Worm (Caenorhabditis elegans) whole organism, L1 larva: Measurements from ENCODE around the gene heri-1.

ENCODE experiments used
- C04F5.9 ChIP-seq: sonication (generic microtip); optimal IDR thresholded peaks from 2 replicates; lab custom pipeline; 2016; ENCODE audit warnings: missing genetic modification characterization, missing compliant biosample characterization
- aly-2 ChIP-seq: fragments of 150-350 bp; optimal IDR thresholded peaks from 2 replicates; lab custom pipeline; 2014; ENCODE audit warnings: missing biosample characterization, missing genetic modification characterization
- ama-1 ChIP-seq: fragments of 150-350 bp; optimal IDR thresholded peaks from 2 replicates; lab custom pipeline; 2014
- ceh-8 ChIP-seq: fragments of 200-800 bp; sonication (Bioruptor generic); optimal IDR thresholded peaks from 2 replicates; lab custom pipeline; 2018; ENCODE audit warnings: mild to moderate bottlenecking, missing genetic modification characterization, moderate library complexity, missing compliant biosample characterization
- ceh-82 ChIP-seq, 3 experiments: fragments of 150-350 bp in 1 of 3; sonication (generic microtip) in 2 of 3; optimal IDR thresholded peaks; 2 replicates each; lab custom pipeline; 2014 to 2017; ENCODE audit warnings: missing biosample characterization in 3 of 3, missing genetic modification characterization in 3 of 3
- ces-1 ChIP-seq: fragments of 150-350 bp; optimal IDR thresholded peaks from 2 replicates; lab custom pipeline; 2014; ENCODE audit warnings: missing biosample characterization, missing genetic modification reagents, missing genetic modification characterization
- efl-1 ChIP-seq, 4 experiments: fragments of 150-350 bp; optimal IDR thresholded peaks in 3 of 4; peaks in 1 of 4; 1 replicate in 1 of 4; 2 replicates in 3 of 4; lab custom pipeline; 2014; ENCODE audit warnings: missing biosample characterization in 2 of 4, missing genetic modification characterization in 2 of 4, missing genetic modification reagents in 2 of 4
- egl-13 ChIP-seq: sonication (generic microtip); optimal IDR thresholded peaks from 2 replicates; lab custom pipeline; 2016; ENCODE audit warnings: missing genotype, missing genetic modification reagents, missing genetic modification characterization, missing compliant biosample characterization
- elt-3 ChIP-seq, 6 experiments: fragments of 150-350 bp in 1 of 6; sonication (generic microtip); optimal IDR thresholded peaks; 2 replicates each; lab custom pipeline; 2017 to 2018; ENCODE audit warnings: missing biosample characterization in 6 of 6, missing genetic modification characterization in 6 of 6, inconsistent platforms in 1 of 6
- ets-5 ChIP-seq: fragments of 200-800 bp; sonication (Bioruptor generic); IDR thresholded peaks from 2 replicates; pipeline ENCODE4 v1.3.6; 2022; ENCODE audit warnings: missing genetic modification characterization, missing compliant biosample characterization
- fkh-10 ChIP-seq: sonication (generic microtip); optimal IDR thresholded peaks from 2 replicates; lab custom pipeline; 2017; ENCODE audit warnings: missing biosample characterization, missing genetic modification reagents, missing genetic modification characterization
- fos-1 ChIP-seq: fragments of 150-350 bp; optimal IDR thresholded peaks from 2 replicates; lab custom pipeline; 2014; ENCODE audit warnings: missing biosample characterization, missing genetic modification characterization
- grh-1 ChIP-seq: fragments of 200-800 bp; sonication (Bioruptor generic); IDR thresholded peaks from 2 replicates; pipeline ENCODE4 v1.3.6; 2022; ENCODE audit warnings: missing genetic modification reagents, missing genetic modification characterization, missing compliant biosample characterization
- irx-1 ChIP-seq: sonication (generic microtip); optimal IDR thresholded peaks from 2 replicates; lab custom pipeline; 2016; ENCODE audit warnings: missing genetic modification characterization, missing compliant biosample characterization
- jun-1 ChIP-seq: fragments of 150-350 bp; optimal IDR thresholded peaks from 2 replicates; lab custom pipeline; 2014; ENCODE audit warnings: missing biosample characterization, missing genetic modification reagents, missing genetic modification characterization
- lin-14 ChIP-seq: fragments of 200-800 bp; sonication (Bioruptor generic); optimal IDR thresholded peaks from 2 replicates; lab custom pipeline; 2018; ENCODE audit warnings: mild to moderate bottlenecking, missing genetic modification characterization, moderate library complexity, missing compliant biosample characterization
- lin-39 ChIP-seq: fragments of 150-350 bp; optimal IDR thresholded peaks from 2 replicates; lab custom pipeline; 2014; ENCODE audit warnings: missing biosample characterization, missing genetic modification reagents, missing genetic modification characterization
- mdl-1 ChIP-seq, 2 experiments: fragments of 150-350 bp; optimal IDR thresholded peaks; 2 replicates each; lab custom pipeline; 2014 to 2017; ENCODE audit warnings: missing biosample characterization in 2 of 2, missing genetic modification characterization in 2 of 2, inconsistent platforms in 1 of 2
- mef-2 ChIP-seq: fragments of 150-350 bp; optimal IDR thresholded peaks from 2 replicates; lab custom pipeline; 2014; ENCODE audit warnings: missing biosample characterization, missing genetic modification characterization
- nhr-12 ChIP-seq: sonication (generic microtip); optimal IDR thresholded peaks from 2 replicates; lab custom pipeline; 2017; ENCODE audit warnings: missing biosample characterization, missing genetic modification characterization
- nhr-237 ChIP-seq: fragments of 150-350 bp; optimal IDR thresholded peaks from 2 replicates; lab custom pipeline; 2014; ENCODE audit warnings: missing biosample characterization, missing genetic modification characterization
- nhr-47 ChIP-seq: sonication (generic microtip); optimal IDR thresholded peaks from 2 replicates; lab custom pipeline; 2016; ENCODE audit warnings: mild to moderate bottlenecking, missing genetic modification characterization, moderate library complexity, missing compliant biosample characterization
- nhr-71 ChIP-seq: sonication (generic microtip); optimal IDR thresholded peaks from 2 replicates; lab custom pipeline; 2016; ENCODE audit warnings: mild to moderate bottlenecking, missing genetic modification characterization, moderate library complexity, missing compliant biosample characterization
- nhr-84 ChIP-seq: sonication (generic microtip); optimal IDR thresholded peaks from 2 replicates; lab custom pipeline; 2017; ENCODE audit warnings: missing biosample characterization, missing genetic modification characterization
- nhr-90 ChIP-seq: sonication (generic microtip); optimal IDR thresholded peaks from 2 replicates; lab custom pipeline; 2016; ENCODE audit warnings: mild to moderate bottlenecking, missing genetic modification characterization, missing compliant biosample characterization; ENCODE audit not compliant: poor library complexity
- pax-3 ChIP-seq: fragments of 200-800 bp; sonication (Bioruptor generic); optimal IDR thresholded peaks from 2 replicates; lab custom pipeline; 2018; ENCODE audit warnings: mild to moderate bottlenecking, missing genetic modification characterization, moderate library complexity, missing compliant biosample characterization
- skn-1 ChIP-seq: fragments of 150-350 bp; optimal IDR thresholded peaks from 2 replicates; lab custom pipeline; 2014; ENCODE audit warnings: missing biosample characterization, missing genetic modification characterization
- snpc-4 ChIP-seq: fragments of 150-350 bp; optimal IDR thresholded peaks from 2 replicates; lab custom pipeline; 2014; ENCODE audit warnings: missing biosample characterization, missing genetic modification characterization
- sptf-1 ChIP-seq: fragments of 150-350 bp; optimal IDR thresholded peaks from 2 replicates; lab custom pipeline; 2014; ENCODE audit warnings: missing biosample characterization, missing genetic modification characterization
- sup-37 ChIP-seq: fragments of 200-800 bp; sonication (Bioruptor generic); optimal IDR thresholded peaks from 2 replicates; lab custom pipeline; 2018; ENCODE audit warnings: mild to moderate bottlenecking, missing genetic modification characterization, missing compliant biosample characterization
- unc-98 ChIP-seq: fragments of 200-800 bp; sonication (Bioruptor generic); IDR thresholded peaks from 2 replicates; pipeline ENCODE4 v1.3.6; 2022; ENCODE audit warnings: missing genetic modification characterization, missing compliant biosample characterization
- vab-15 ChIP-seq: sonication (generic microtip); optimal IDR thresholded peaks from 2 replicates; lab custom pipeline; 2017; ENCODE audit warnings: missing genotype, mild to moderate bottlenecking, missing genetic modification characterization, missing compliant biosample characterization
- zag-1 ChIP-seq: fragments of 150-350 bp; optimal IDR thresholded peaks from 2 replicates; lab custom pipeline; 2014; ENCODE audit warnings: missing biosample characterization, missing genetic modification characterization

The heri-1 gene

DNA sequence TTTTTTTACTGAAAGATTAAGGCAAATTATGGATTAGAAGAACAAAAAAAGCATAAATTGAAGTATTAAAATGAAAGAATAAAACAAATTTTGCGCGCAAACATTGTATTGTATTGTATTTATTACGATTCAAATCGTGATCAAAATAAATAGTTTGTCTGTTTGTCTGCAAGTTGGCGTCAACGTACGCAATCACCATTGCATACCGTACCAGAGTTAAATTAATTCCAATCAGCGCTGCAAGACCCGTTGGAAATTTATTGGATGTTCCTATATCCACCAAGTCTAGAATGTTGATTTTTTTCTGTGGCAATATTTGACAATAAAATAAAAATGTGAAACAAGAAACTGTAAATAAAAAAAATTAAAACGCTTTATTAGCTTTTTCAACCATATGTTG is at the start of gene heri-1:
TSS of gene heri-1 (minus strand) at position 8 of the 400 bp plus-strand sequence.
- TF ChIP-seq zag-1 (tag; lab: Kevin White, UChicago) (no peak), irx-1 (no peak), nhr-71 (no peak), sptf-1 (no peak), aly-2 (tag; lab: Kevin White, UChicago) (no peak)

DNA sequence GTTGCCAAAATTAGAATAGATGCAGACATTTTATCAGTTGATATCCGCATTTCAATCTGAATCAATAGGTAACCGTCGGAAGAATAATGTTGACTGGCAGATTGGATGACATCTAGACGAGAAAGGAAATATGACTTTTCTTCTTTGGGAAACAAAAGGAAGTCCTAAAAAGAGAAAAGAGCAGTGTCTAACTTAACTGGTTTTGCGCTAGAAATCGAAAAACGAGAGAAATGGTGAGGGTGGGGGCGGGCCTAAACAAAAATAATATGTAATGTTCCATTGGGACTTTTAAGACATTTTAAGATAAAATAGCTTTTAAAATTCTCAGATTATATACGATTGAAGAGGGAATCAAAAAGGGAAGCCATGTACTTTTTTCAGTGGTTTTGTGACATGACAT is 48.0 kb upstream of the heri-1 start, which contains the start of gene exp-1:
TSS of gene exp-1 (minus strand) at position 101 of the 400 bp plus-strand sequence.
- no peak for TF ChIP-seq efl-1 (optimal IDR thresholded peaks at IDR 0.05; lab: Kevin White, UChicago)
- TF ChIP-seq efl-1 (GFP tag; optimal IDR thresholded peaks at IDR 0.05 in 1 of 2; lab: Kevin White, UChicago): peak in 1 of 2 experiments; percentile 35
- TF ChIP-seq C04F5.9 (tag; lab: Kevin White, UChicago): no peak
- no peak for TF ChIP-seq ceh-8 (GFP tag; lab: Kevin White, UChicago)
- TF ChIP-seq egl-13 (tag; lab: Kevin White, UChicago): no peak

DNA sequence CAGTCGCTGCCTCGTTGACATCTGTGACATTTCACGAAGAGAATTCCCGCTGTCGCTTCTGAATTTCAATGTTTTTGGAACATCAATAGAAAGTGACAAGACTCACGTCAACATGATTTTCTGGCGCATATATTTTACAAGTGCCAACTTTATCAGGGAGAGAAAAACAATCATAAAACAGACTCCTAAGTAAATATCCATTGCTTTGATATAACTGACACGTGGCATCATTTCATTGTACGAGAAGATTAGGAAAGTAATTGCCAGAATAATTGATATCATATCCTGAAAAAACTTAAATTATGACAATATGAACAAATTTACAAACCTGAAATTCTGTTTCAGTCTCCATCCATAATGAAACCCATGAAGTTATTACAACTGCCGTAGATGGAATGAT is 45.1 kb upstream of the heri-1 start:
- TF ChIP-seq snpc-4 (tag; lab: Kevin White, UChicago) (no peak), grh-1 (GFP tag; lab: Robert Waterston, UW) (no peak), unc-98 (GFP tag; lab: Robert Waterston, UW) (no peak), pax-3 (tag; lab: Kevin White, UChicago) (no peak), nhr-237 (tag; lab: Kevin White, UChicago) (no peak), fos-1 (tag; lab: Kevin White, UChicago) (no peak), nhr-12 (tag; lab: Kevin White, UChicago) (no peak), ceh-82 (tag; optimal IDR thresholded peaks at IDR 0.05; lab: Kevin White, UChicago) (no peak), skn-1 (tag; lab: Kevin White, UChicago) (no peak), elt-3 (tag; optimal IDR thresholded peaks at IDR 0.05; lab: Kevin White, UChicago) (no peak), mdl-1 (tag; optimal IDR thresholded peaks at IDR 0.05; lab: Kevin White, UChicago) (no peak), sup-37 (GFP tag; lab: Kevin White, UChicago) (no peak)

DNA sequence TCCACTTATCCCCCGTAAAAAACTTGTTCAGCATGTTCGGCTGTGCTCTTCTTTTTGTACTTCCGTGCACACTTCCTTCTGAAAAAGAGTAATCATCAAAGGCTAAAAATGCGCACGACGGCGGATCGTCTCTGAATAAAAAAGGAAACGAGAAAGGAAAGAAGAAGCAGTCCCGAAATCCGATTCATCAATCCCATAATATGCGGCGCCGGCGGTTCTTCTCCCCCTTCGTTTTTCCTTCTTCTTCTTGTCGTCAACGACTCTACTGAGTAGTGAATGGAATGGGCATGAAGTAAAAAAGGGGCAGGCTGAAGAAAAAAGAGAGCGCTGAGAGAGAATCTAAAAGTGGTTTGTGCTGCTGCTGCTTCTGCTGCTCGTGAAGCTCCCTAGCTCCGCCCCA is 36.4 kb upstream of the heri-1 start:
- TF ChIP-seq fkh-10 (GFP tag; lab: Kevin White, UChicago) (peak; percentile 94), lin-14 (peak; percentile 69), ets-5 (GFP tag; lab: Robert Waterston, UW) (no peak), egl-13 (tag; lab: Kevin White, UChicago) (peak; percentile 5), jun-1 (no peak), lin-39 (no peak), C04F5.9 (tag; lab: Kevin White, UChicago) (no peak), ceh-82 (tag; optimal IDR thresholded peaks at IDR 0.05; lab: Kevin White, UChicago) (peak in 1 of 3 experiments; percentile 9)

DNA sequence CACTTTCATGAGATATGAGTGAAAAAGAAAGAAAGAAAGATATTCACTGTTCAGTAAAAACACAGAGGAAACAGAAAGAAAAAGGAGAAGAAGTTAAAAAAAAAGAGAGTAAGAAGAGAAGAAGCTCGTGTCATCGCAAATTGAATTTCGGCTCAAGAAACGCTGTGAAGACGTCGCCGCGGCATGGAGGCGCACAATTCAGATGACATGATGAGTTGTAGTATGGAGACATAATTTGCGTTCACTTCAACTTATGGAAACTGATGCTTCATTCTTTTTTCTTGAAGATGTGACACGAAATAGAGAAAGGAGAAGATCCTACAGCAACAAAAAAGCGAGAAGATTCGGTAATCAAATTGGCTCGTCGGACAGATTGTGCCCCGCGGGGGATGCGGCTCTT is 35.4 kb upstream of the heri-1 start:
- TF ChIP-seq fkh-10 (GFP tag; lab: Kevin White, UChicago): peak; percentile 89
- TF ChIP-seq efl-1 (optimal IDR thresholded peaks at IDR 0.05; lab: Kevin White, UChicago): no peak
- TF ChIP-seq efl-1 (GFP tag; optimal IDR thresholded peaks at IDR 0.05 in 1 of 2; lab: Kevin White, UChicago): peak in 1 of 2 experiments; percentile 43
- no peak for TF ChIP-seq mef-2 (tag; lab: Kevin White, UChicago)
- TF ChIP-seq nhr-47 (tag; lab: Kevin White, UChicago): peak; percentile 25
- peak; percentile 61 for TF ChIP-seq ces-1 (GFP tag; lab: Kevin White, UChicago)
- TF ChIP-seq lin-14: peak; percentile 81
- no peak for TF ChIP-seq nhr-90 (tag; lab: Kevin White, UChicago)
- TF ChIP-seq nhr-71: peak; percentile 23

DNA sequence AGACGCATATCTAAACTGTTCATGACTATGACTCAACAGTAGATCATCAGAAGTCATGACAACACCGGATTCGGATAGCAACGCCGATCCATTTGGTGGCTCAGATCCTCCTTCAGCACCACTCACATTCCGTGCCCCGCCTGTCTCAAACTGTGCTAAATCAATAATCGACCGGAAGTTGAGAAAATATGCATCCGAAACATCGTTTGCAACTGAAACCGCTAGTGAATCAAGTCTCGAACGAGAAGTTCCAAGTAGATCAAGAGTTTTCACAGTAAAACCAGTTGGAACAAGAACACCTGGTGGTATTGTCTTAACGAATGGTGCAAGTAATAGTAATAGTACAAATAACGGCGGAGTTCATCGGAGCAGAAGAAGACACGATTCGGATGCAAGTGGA is 34.1 kb upstream of the heri-1 start:
- TF ChIP-seq vab-15 (tag; lab: Kevin White, UChicago): no peak
- TF ChIP-seq grh-1 (GFP tag; lab: Robert Waterston, UW): no peak
- TF ChIP-seq sptf-1: no peak
- TF ChIP-seq mdl-1 (tag; optimal IDR thresholded peaks at IDR 0.05; lab: Kevin White, UChicago): no peak
- no peak for TF ChIP-seq nhr-84 (tag; lab: Kevin White, UChicago)
- no peak for TF ChIP-seq mef-2 (tag; lab: Kevin White, UChicago)
- TF ChIP-seq ama-1 (lab: Kevin White, UChicago): no peak
- TF ChIP-seq fos-1 (tag; lab: Kevin White, UChicago): no peak
- TF ChIP-seq, all 84 proteins: peak for 0
